Worm (Caenorhabditis elegans): ENCODE results near the gene dylt-2.
A peak's percentile ranks its signal among the peaks of the same experiment; 100 is the strongest.

- TF ChIP-seq ama-1 (optimal IDR thresholded peaks at IDR 0.05) (no peak), nhr-28 (tag; optimal IDR thresholded peaks at IDR 0.05) (no peak), lin-15B (tag; optimal IDR thresholded peaks at IDR 0.05) (no peak), nhr-77 (tag; optimal IDR thresholded peaks at IDR 0.05) (no peak), unc-39 (tag; optimal IDR thresholded peaks at IDR 0.05) (no peak), jun-1 (tag; optimal IDR thresholded peaks at IDR 0.05) (no peak), hmg-11 (tag; optimal IDR thresholded peaks at IDR 0.05) (no peak), egl-27 (tag; optimal IDR thresholded peaks at IDR 0.05) (no peak), ceh-82 (tag; optimal IDR thresholded peaks at IDR 0.05) (no peak), egl-5 (tag; optimal IDR thresholded peaks at IDR 0.05) (peak; percentile 92)
Observed at ce11 chrX:8902920-8903319, 37.0 kb downstream of the dylt-2 start.

Measured in whole organism, L3 larva.